Worm (Caenorhabditis elegans) whole organism, L2 larva: Measurements from ENCODE around the gene Y32G9A.2.

Experiments used
- ZK546.5 ChIP-seq: sonication (generic microtip); optimal IDR thresholded peaks from 2 replicates; lab custom pipeline; 2017; ENCODE audit warnings: missing biosample characterization, missing genetic modification characterization
- lin-39 ChIP-seq: fragments of 150-350 bp; optimal IDR thresholded peaks from 2 replicates; lab custom pipeline; 2014; ENCODE audit warnings: missing biosample characterization, missing genetic modification reagents, missing genetic modification characterization
- mab-5 ChIP-seq: fragments of 150-350 bp; optimal IDR thresholded peaks from 2 replicates; lab custom pipeline; 2014; ENCODE audit warnings: missing biosample characterization, missing genetic modification characterization
- mdl-1 ChIP-seq, 2 experiments: fragments of 150-350 bp in 1 of 2; sonication (generic microtip) in 1 of 2; optimal IDR thresholded peaks; 2 replicates each; lab custom pipeline; 2017; ENCODE audit warnings: missing biosample characterization in 2 of 2, missing genetic modification characterization in 2 of 2
- nhr-237 ChIP-seq: fragments of 150-350 bp; optimal IDR thresholded peaks from 2 replicates; lab custom pipeline; 2014; ENCODE audit warnings: missing biosample characterization, missing genetic modification characterization
- nhr-25 ChIP-seq: fragments of 150-350 bp; sonication (generic microtip); optimal IDR thresholded peaks from 3 replicates; lab custom pipeline; 2014; ENCODE audit warnings: missing biosample characterization, missing genetic modification characterization
- nhr-77 ChIP-seq: fragments of 150-350 bp; optimal IDR thresholded peaks from 2 replicates; lab custom pipeline; 2014; ENCODE audit warnings: missing biosample characterization, missing genetic modification characterization
- snpc-4 ChIP-seq: fragments of 150-350 bp; optimal IDR thresholded peaks from 2 replicates; lab custom pipeline; 2014; ENCODE audit warnings: missing biosample characterization, missing genetic modification characterization
- unc-62 ChIP-seq: fragments of 150-350 bp; optimal IDR thresholded peaks from 2 replicates; lab custom pipeline; 2014; ENCODE audit warnings: missing biosample characterization, missing genetic modification reagents, missing genetic modification characterization
- ztf-4 ChIP-seq: fragments of 150-350 bp; optimal IDR thresholded peaks from 2 replicates; lab custom pipeline; 2014; ENCODE audit warnings: missing biosample characterization, missing genetic modification characterization

- no peak for TF ChIP-seq mab-5
- TF ChIP-seq nhr-25, result no peak
- TF ChIP-seq unc-62, result no peak
- TF ChIP-seq nhr-77 (tag; lab: Kevin White, UChicago), result no peak
- TF ChIP-seq snpc-4, result no peak
- no peak for TF ChIP-seq ztf-4
- TF ChIP-seq nhr-237, result no peak
- TF ChIP-seq ZK546.5, result no peak
- no peak for TF ChIP-seq lin-39 (tag; lab: Kevin White, UChicago)
- TF ChIP-seq mdl-1 (tag; optimal IDR thresholded peaks at IDR 0.05; lab: Kevin White, UChicago), result no peak
Observed at ce11 chrV:1937963-1938362, 19.7 kb downstream of the Y32G9A.2 start, which contains the start of gene glb-25.
